Fruit fly (Drosophila melanogaster) whole organism, embryonic: ENCODE measurements around the gene TTLL4B.

ENCODE experiments used
- Abd-B ChIP-seq: fragments of 200-800 bp; sonication (Bioruptor generic); optimal IDR thresholded peaks from 2 replicates; lab custom pipeline; 2018; ENCODE audit warnings: missing biosample characterization, mild to moderate bottlenecking, missing genetic modification characterization, moderate library complexity
- Awh ChIP-seq: fragments of 200-800 bp; sonication (Bioruptor generic); IDR thresholded peaks from 2 replicates; pipeline ENCODE4, ENCODE4 v1.3.6; 2022; ENCODE audit warnings: missing biosample characterization, missing genetic modification characterization
- Bdp1 ChIP-seq: fragments of 200-800 bp; sonication (Bioruptor generic); optimal IDR thresholded peaks from 3 replicates; lab custom pipeline; 2016; ENCODE audit warnings: missing biosample characterization, missing genetic modification characterization
- CG10321 ChIP-seq: fragments of 200-800 bp; sonication (Bioruptor generic); IDR thresholded peaks from 2 replicates; pipeline ENCODE4 v1.3.6; 2022; ENCODE audit warnings: missing biosample characterization, missing genetic modification characterization
- CG10959 ChIP-seq: fragments of 200-800 bp; sonication (Bioruptor generic); IDR thresholded peaks from 2 replicates; pipeline ENCODE4 v1.3.6; 2022; ENCODE audit warnings: missing biosample characterization, missing genetic modification characterization
- CG14014 ChIP-seq: fragments of 200-800 bp; sonication (Bioruptor generic); IDR thresholded peaks from 2 replicates; pipeline ENCODE4 v1.3.6; 2022; ENCODE audit warnings: missing biosample characterization, missing genetic modification characterization
- CG15696 ChIP-seq: fragments of 200-800 bp; sonication (Bioruptor generic); optimal IDR thresholded peaks from 2 replicates; lab custom pipeline; 2019; ENCODE audit warnings: missing biosample characterization, mild to moderate bottlenecking, missing genetic modification characterization, moderate library complexity
- CG17359 ChIP-seq: fragments of 200-800 bp; sonication (Bioruptor generic); optimal IDR thresholded peaks from 3 replicates; lab custom pipeline; 2018; ENCODE audit warnings: missing biosample characterization, mild to moderate bottlenecking, missing genetic modification characterization, moderate library complexity
- CG17612 ChIP-seq: fragments of 200-800 bp; sonication (Bioruptor generic); IDR thresholded peaks from 2 replicates; pipeline ENCODE4 v1.3.6; 2022; ENCODE audit warnings: missing biosample characterization, missing genetic modification characterization
- CG18476 ChIP-seq: fragments of 200-800 bp; sonication (Bioruptor generic); optimal IDR thresholded peaks from 2 replicates; lab custom pipeline; 2016; ENCODE audit warnings: missing biosample characterization, mild to moderate bottlenecking, missing genetic modification characterization
- CG18599 ChIP-seq: fragments of 200-800 bp; sonication (Bioruptor generic); optimal IDR thresholded peaks from 3 replicates; lab custom pipeline; 2017; ENCODE audit warnings: missing biosample characterization, missing genetic modification characterization, mild to moderate bottlenecking, moderate library complexity, missing genetic modification reagents
- CG2199 ChIP-seq: fragments of 200-800 bp; sonication (Bioruptor generic); IDR thresholded peaks from 3 replicates; pipeline ENCODE4 v1.3.6; 2022; ENCODE audit warnings: missing biosample characterization, missing genetic modification characterization
- CG3065 ChIP-seq: fragments of 200-800 bp; sonication (Bioruptor generic); optimal IDR thresholded peaks from 2 replicates; lab custom pipeline; 2016; ENCODE audit warnings: missing biosample characterization, missing genetic modification characterization
- CG31224 ChIP-seq: fragments of 200-800 bp; sonication (Bioruptor generic); IDR thresholded peaks from 2 replicates; pipeline ENCODE4 v1.3.6; 2022; ENCODE audit warnings: missing biosample characterization, missing genetic modification characterization
- CG3281 ChIP-seq: fragments of 200-800 bp; sonication (Bioruptor generic); optimal IDR thresholded peaks from 3 replicates; lab custom pipeline; 2017; ENCODE audit warnings: missing biosample characterization, mild to moderate bottlenecking, missing genetic modification characterization
- CG33557 ChIP-seq: fragments of 200-800 bp; sonication (Bioruptor generic); optimal IDR thresholded peaks from 2 replicates; lab custom pipeline; 2019; ENCODE audit warnings: missing biosample characterization, mild to moderate bottlenecking, missing genetic modification characterization, moderate library complexity
- CG6654 ChIP-seq: fragments of 200-800 bp; sonication (Bioruptor generic); optimal IDR thresholded peaks from 2 replicates; lab custom pipeline; 2017; ENCODE audit warnings: missing biosample characterization, mild to moderate bottlenecking, missing genetic modification characterization
- CG6813 ChIP-seq: fragments of 200-800 bp; sonication (Bioruptor generic); optimal IDR thresholded peaks from 2 replicates; lab custom pipeline; 2017; ENCODE audit warnings: missing biosample characterization, missing genetic modification characterization, mild to moderate bottlenecking, moderate library complexity, missing genetic modification reagents
- CG7745 ChIP-seq: fragments of 200-800 bp; sonication (Bioruptor generic); optimal IDR thresholded peaks from 2 replicates; lab custom pipeline; 2018; ENCODE audit warnings: missing biosample characterization, mild to moderate bottlenecking, missing genetic modification characterization, moderate library complexity
- CG7786 ChIP-seq: fragments of 200-800 bp; sonication (Bioruptor generic); optimal IDR thresholded peaks from 2 replicates; lab custom pipeline; 2016; ENCODE audit warnings: missing biosample characterization, missing genetic modification characterization
- CG7987 ChIP-seq: fragments of 200-800 bp; sonication (Bioruptor generic); optimal IDR thresholded peaks from 2 replicates; lab custom pipeline; 2018; ENCODE audit warnings: missing biosample characterization, mild to moderate bottlenecking, missing genetic modification characterization, moderate library complexity
- Drgx ChIP-seq: fragments of 200-800 bp; sonication (Bioruptor generic); IDR thresholded peaks from 2 replicates; pipeline ENCODE4 v1.3.6; 2022; ENCODE audit warnings: missing biosample characterization, missing genetic modification characterization
- Ets65A ChIP-seq: fragments of 200-800 bp; sonication (Bioruptor generic); peaks from one replicate; lab custom pipeline; 2016; ENCODE audit warnings: missing biosample characterization, missing genetic modification characterization
- NC2β ChIP-seq: fragments of 200-800 bp; sonication (Bioruptor generic); optimal IDR thresholded peaks from 2 replicates; lab custom pipeline; 2016; ENCODE audit warnings: missing biosample characterization, missing genetic modification characterization
- Neu2 ChIP-seq: fragments of 200-800 bp; sonication (Bioruptor generic); optimal IDR thresholded peaks from 3 replicates; lab custom pipeline; 2016; ENCODE audit warnings: missing biosample characterization, missing genetic modification characterization, borderline replicate concordance
- NfI ChIP-seq: fragments of 200-800 bp; sonication (Bioruptor generic); optimal IDR thresholded peaks from 3 replicates; lab custom pipeline; 2018; ENCODE audit warnings: missing biosample characterization, mild to moderate bottlenecking, missing genetic modification characterization, moderate library complexity
- Rx ChIP-seq: fragments of 200-800 bp; sonication (Bioruptor generic); IDR thresholded peaks from 2 replicates; pipeline ENCODE4 v1.3.6; 2022; ENCODE audit warnings: missing biosample characterization, missing genetic modification characterization
- Ssrp ChIP-seq: fragments of 200-800 bp; sonication (Bioruptor generic); optimal IDR thresholded peaks from 2 replicates; lab custom pipeline; 2018; ENCODE audit warnings: missing biosample characterization, mild to moderate bottlenecking, missing genetic modification characterization, moderate library complexity
- Stat92E ChIP-seq, 3 experiments: fragments of >200 bp in 2 of 3; fragments of 200-800 bp in 1 of 3; sonication (Bioruptor generic) in 1 of 3; optimal IDR thresholded peaks; 2 replicates each; lab custom pipeline; 2017 to 2019; ENCODE audit warnings: missing biosample characterization in 3 of 3, missing genetic modification characterization in 3 of 3, mild to moderate bottlenecking in 1 of 3, moderate library complexity in 1 of 3
- bowl ChIP-seq: fragments of 200-800 bp; sonication (Bioruptor generic); IDR thresholded peaks from 2 replicates; pipeline ENCODE4 v1.3.6; 2022; ENCODE audit warnings: missing biosample characterization, missing genetic modification characterization
- crol ChIP-seq: fragments of 200-800 bp; sonication (Bioruptor generic); IDR thresholded peaks from 2 replicates; pipeline ENCODE4 v1.3.6; 2022; ENCODE audit warnings: missing biosample characterization, missing genetic modification characterization
- da ChIP-seq: fragments of 200-800 bp; sonication (Bioruptor generic); optimal IDR thresholded peaks from 2 replicates; lab custom pipeline; 2016; ENCODE audit warnings: missing biosample characterization, missing genetic modification characterization
- dpn ChIP-seq, 2 experiments: fragments of 200-800 bp; sonication (Bioruptor generic); optimal IDR thresholded peaks; 3 replicates each; lab custom pipeline; 2016; ENCODE audit warnings: missing biosample characterization in 2 of 2, missing genetic modification characterization in 2 of 2
- jumu ChIP-seq: fragments of 200-800 bp; sonication (Bioruptor generic); optimal IDR thresholded peaks from 3 replicates; lab custom pipeline; 2016; ENCODE audit warnings: missing biosample characterization, missing genetic modification characterization
- ken ChIP-seq: fragments of 200-800 bp; sonication (Bioruptor generic); IDR thresholded peaks from 3 replicates; pipeline ENCODE4 v1.3.6; 2022; ENCODE audit warnings: missing biosample characterization, missing genetic modification characterization
- lmd ChIP-seq: fragments of 200-800 bp; sonication (Bioruptor generic); IDR thresholded peaks from 2 replicates; pipeline ENCODE4 v1.3.6; 2022; ENCODE audit warnings: missing biosample characterization, missing genetic modification characterization
- lola ChIP-seq, 3 experiments: fragments of >200 bp in 2 of 3; fragments of 200-800 bp in 1 of 3; sonication (Bioruptor generic) in 1 of 3; optimal IDR thresholded peaks; 2 replicates each; lab custom pipeline; 2017 to 2019; ENCODE audit warnings: missing biosample characterization in 3 of 3, missing genetic modification characterization in 3 of 3, mild to moderate bottlenecking in 1 of 3, moderate library complexity in 1 of 3
- lov ChIP-seq, 2 experiments: fragments of 200-800 bp in 1 of 2; fragments of >200 bp in 1 of 2; sonication (Bioruptor generic) in 1 of 2; IDR thresholded peaks in 1 of 2; optimal IDR thresholded peaks in 1 of 2; 2 replicates in 1 of 2; 3 replicates in 1 of 2; pipeline versions ENCODE4 v1.3.6 to Lab custom; 2017 to 2022; ENCODE audit warnings: missing biosample characterization in 1 of 2, missing genetic modification characterization in 1 of 2
- nerfin-2 ChIP-seq: fragments of 200-800 bp; sonication (Bioruptor generic); IDR thresholded peaks from 2 replicates; pipeline ENCODE4 v1.3.6; 2022; ENCODE audit warnings: missing biosample characterization, missing genetic modification characterization; ENCODE audit not compliant: partially characterized antibody
- otp ChIP-seq: fragments of 200-800 bp; sonication (Bioruptor generic); IDR thresholded peaks from 3 replicates; pipeline ENCODE4, ENCODE4 v1.3.6; 2022; ENCODE audit warnings: missing biosample characterization, missing genetic modification characterization
- phol ChIP-seq: fragments of 200-800 bp; sonication (Bioruptor generic); optimal IDR thresholded peaks from 3 replicates; lab custom pipeline; 2018; ENCODE audit warnings: missing biosample characterization, mild to moderate bottlenecking, missing genetic modification characterization, moderate library complexity
- pum ChIP-seq: fragments of 200-800 bp; sonication (Bioruptor generic); optimal IDR thresholded peaks from 2 replicates; lab custom pipeline; 2016; ENCODE audit warnings: missing biosample characterization, missing genetic modification characterization
- slp2 ChIP-seq: fragments of 200-800 bp; sonication (Bioruptor generic); optimal IDR thresholded peaks from 2 replicates; lab custom pipeline; 2016; ENCODE audit warnings: missing biosample characterization, missing genetic modification characterization
- sob ChIP-seq: fragments of 200-800 bp; sonication (Bioruptor generic); IDR thresholded peaks from 2 replicates; pipeline ENCODE4 v1.3.6; 2022; ENCODE audit warnings: missing biosample characterization, missing genetic modification characterization
- sqz ChIP-seq: fragments of 200-800 bp; sonication (Bioruptor generic); optimal IDR thresholded peaks from 3 replicates; lab custom pipeline; 2018; ENCODE audit warnings: missing biosample characterization, mild to moderate bottlenecking, missing genetic modification characterization
- ttk ChIP-seq: fragments of 200-800 bp; sonication (Bioruptor generic); IDR thresholded peaks from 2 replicates; pipeline ENCODE4 v2.1.2; 2022; ENCODE audit warnings: missing biosample characterization, missing genetic modification characterization
- twi ChIP-seq: fragments of 200-800 bp; optimal IDR thresholded peaks from 2 replicates; lab custom pipeline; 2019; ENCODE audit warnings: missing biosample characterization, mild to moderate bottlenecking, missing genetic modification characterization, moderate library complexity
- unpg ChIP-seq: fragments of 200-800 bp; sonication (Bioruptor generic); optimal IDR thresholded peaks from 3 replicates; lab custom pipeline; 2018; ENCODE audit warnings: missing biosample characterization, mild to moderate bottlenecking, missing genetic modification characterization, moderate library complexity
- zen ChIP-seq: fragments of 200-800 bp; sonication (Bioruptor generic); optimal IDR thresholded peaks from 3 replicates; lab custom pipeline; 2018; ENCODE audit warnings: missing biosample characterization, mild to moderate bottlenecking, missing genetic modification characterization, moderate library complexity
- zen2 ChIP-seq: fragments of 200-800 bp; sonication (Bioruptor generic); IDR thresholded peaks from 3 replicates; pipeline ENCODE4 v1.3.6; 2022; ENCODE audit warnings: missing biosample characterization, missing genetic modification characterization; ENCODE audit not compliant: partially characterized antibody

TTLL4B gene

DNA sequence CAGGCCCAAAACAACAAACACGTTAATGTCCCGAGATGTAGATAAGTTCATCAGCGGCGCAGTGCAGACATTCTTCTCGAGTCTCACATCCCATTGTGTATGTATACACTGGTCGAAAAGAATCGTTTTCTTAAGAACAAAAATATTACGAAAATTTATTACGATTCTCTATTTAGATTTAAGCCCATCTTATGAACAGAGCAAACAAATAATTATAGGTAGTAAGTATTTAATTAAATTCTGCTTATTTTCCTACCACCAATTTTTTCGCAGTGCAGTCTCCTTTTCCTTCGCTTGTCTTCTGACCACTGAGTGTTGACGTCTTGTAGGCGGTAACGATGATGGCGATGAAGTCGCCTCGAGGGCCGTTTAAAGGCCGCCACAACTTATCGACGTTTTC lies 1.1 kb upstream of the TTLL4B start (continued):
- TF ChIP-seq CG10321 (no peak), CG14014 (no peak), CG17612 (GFP tag; lab: Robert Waterston, UW) (no peak), CG15696 (tag; lab: Kevin White, UChicago) (peak; percentile 93), NC2β (GFP tag; lab: Kevin White, UChicago) (peak; percentile 72), zen2 (GFP tag; lab: Robert Waterston, UW) (no peak), CG33557 (peak; percentile 84), dpn (GFP tag; optimal IDR thresholded peaks at IDR 0.05; lab: Kevin White, UChicago) (peak in 1 of 2 experiments; percentile 7), CG3065 (GFP tag; lab: Kevin White, UChicago) (peak; percentile 2), bowl (GFP tag; lab: Robert Waterston, UW) (no peak), CG18599 (GFP tag; lab: Kevin White, UChicago) (no peak), phol (tag; lab: Kevin White, UChicago) (peak; percentile 52), zen (tag; lab: Kevin White, UChicago) (peak; percentile 96), ttk (GFP tag; lab: Robert Waterston, UW) (no peak), Abd-B (GFP tag; lab: Kevin White, UChicago) (peak; percentile 5), da (GFP tag; lab: Kevin White, UChicago) (no peak), Bdp1 (GFP tag; lab: Kevin White, UChicago) (peak; percentile 43), lmd (peak; percentile 27; the same call in 1 of the 2 replicates), CG7786 (GFP tag; lab: Kevin White, UChicago) (peak; percentile 44), jumu (GFP tag; lab: Kevin White, UChicago) (peak; percentile 52), Rx (GFP tag; lab: Robert Waterston, UW) (peak; percentile 29), sob (GFP tag; lab: Robert Waterston, UW) (no peak), Ssrp (tag; lab: Kevin White, UChicago) (peak; percentile 11), crol (peak; percentile 22; the same call in 1 of the 2 replicates), nerfin-2 (GFP tag; lab: Robert Waterston, UW) (no peak), CG10959 (GFP tag; lab: Robert Waterston, UW) (peak; percentile 85), CG7745 (tag; lab: Kevin White, UChicago) (peak; percentile 29), CG31224 (GFP tag; lab: Robert Waterston, UW) (no peak), unpg (GFP tag; lab: Kevin White, UChicago) (peak; percentile 47), CG6813 (peak; percentile 33), ken (GFP tag; lab: Robert Waterston, UW) (no peak), Neu2 (GFP tag; lab: Kevin White, UChicago) (peak; percentile 84), Stat92E (GFP tag; optimal IDR thresholded peaks at IDR 0.05; lab: Kevin White, UChicago) (no peak), twi (peak; percentile 34), Awh (GFP tag; lab: Robert Waterston, UW) (no peak), Ets65A (GFP tag; lab: Kevin White, UChicago) (peak; percentile 65), lola (GFP tag; optimal IDR thresholded peaks at IDR 0.05; lab: Kevin White, UChicago) (peak in 1 of 3 experiments; percentile 82), sqz (GFP tag; lab: Kevin White, UChicago) (no peak), otp (peak; percentile 55; the same call in 1 of the 3 replicates), slp2 (GFP tag; lab: Kevin White, UChicago) (peak; percentile 5), CG2199 (GFP tag; lab: Robert Waterston, UW) (peak; percentile 43; the same call in 1 of the 3 replicates), lov (optimal IDR thresholded peaks at IDR 0.05; lab: Kevin White, UChicago) (no peak), lov (GFP tag; IDR thresholded peaks at IDR 0.05; lab: Robert Waterston, UW) (0 out of 3 replicates have a peak, but pooled peaks have one; percentile 33), NfI (GFP tag; lab: Kevin White, UChicago) (no peak), Drgx (GFP tag; lab: Robert Waterston, UW) (0 out of 2 replicates have a peak, but pooled peaks have one; percentile 32), CG18476 (GFP tag; lab: Kevin White, UChicago) (no peak), CG7987 (GFP tag; lab: Kevin White, UChicago) (no peak), CG6654 (GFP tag; lab: Kevin White, UChicago) (no peak), pum (peak; percentile 18), CG17359 (tag; lab: Kevin White, UChicago) (no peak), CG3281 (no peak)
